Worm (Caenorhabditis elegans): Measurements from ENCODE around the gene rbc-2.

DNA sequence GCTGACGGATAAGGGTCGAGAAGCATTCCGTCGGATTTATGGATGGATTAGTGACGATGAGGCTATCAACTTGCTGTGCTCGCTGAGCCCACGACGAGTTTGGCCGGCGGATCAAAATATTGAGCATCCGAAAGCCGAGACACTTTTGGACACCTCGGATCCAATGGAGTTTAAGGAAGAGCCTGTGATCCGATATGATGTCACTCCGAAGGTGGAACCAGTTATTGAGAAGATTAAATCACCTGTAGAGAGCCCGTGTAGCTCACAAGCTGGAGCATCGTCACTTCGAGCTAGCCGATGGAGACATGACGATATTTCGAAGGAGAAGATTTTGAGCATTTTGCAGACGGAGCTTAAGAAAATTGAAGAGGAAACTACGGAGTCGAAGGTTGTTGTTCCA lies 12.0 kb upstream of the rbc-2 start:
- TF ChIP-seq nhr-12 (tag; optimal IDR thresholded peaks at IDR 0.05): no peak
- TF ChIP-seq lin-13 (tag; optimal IDR thresholded peaks at IDR 0.05): no peak
- no peak for TF ChIP-seq M03D4.4 (tag; optimal IDR thresholded peaks at IDR 0.05)
- TF ChIP-seq unc-39 (tag; optimal IDR thresholded peaks at IDR 0.05): no peak
- no peak for TF ChIP-seq zip-8 (tag; optimal IDR thresholded peaks at IDR 0.05)
- TF ChIP-seq drap-1 (GFP tag; optimal IDR thresholded peaks at IDR 0.05): no peak
- TF ChIP-seq nhr-28 (tag; optimal IDR thresholded peaks at IDR 0.05): no peak
- no peak for TF ChIP-seq ztf-11 (tag; optimal IDR thresholded peaks at IDR 0.05)
- no peak for TF ChIP-seq lsy-2 (tag; optimal IDR thresholded peaks at IDR 0.05)
- TF ChIP-seq nhr-76 (tag; optimal IDR thresholded peaks at IDR 0.05): no peak
- no peak for TF ChIP-seq pha-4 (tag; optimal IDR thresholded peaks at IDR 0.05)
- TF ChIP-seq nhr-2 (tag; optimal IDR thresholded peaks at IDR 0.05): no peak
- no peak for TF ChIP-seq snpc-4 (tag; optimal IDR thresholded peaks at IDR 0.05)
- TF ChIP-seq ceh-83 (GFP tag; optimal IDR thresholded peaks at IDR 0.05): no peak
